Worm (Caenorhabditis elegans): ENCODE data around the gene gcy-20.

Gene gcy-20

DNA sequence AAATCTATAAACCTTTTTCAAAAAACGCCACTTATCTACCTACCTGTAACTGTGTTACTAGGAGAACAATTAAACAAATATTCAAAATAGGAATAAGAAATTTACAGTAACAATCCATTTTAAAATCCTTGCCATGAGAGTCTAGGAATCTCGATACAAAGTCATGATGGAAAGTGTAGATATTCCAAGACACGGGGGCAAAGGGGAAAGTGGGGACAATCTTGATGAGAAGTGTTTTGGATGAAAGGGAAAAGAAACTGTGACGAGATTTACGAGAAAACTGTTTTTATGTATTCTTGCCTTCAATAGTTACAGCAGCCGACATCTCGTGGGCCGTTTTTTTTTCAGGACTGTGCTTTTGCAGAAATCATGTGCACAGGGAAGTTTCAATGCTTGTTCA is 28.6 kb upstream of the gcy-20 start, which contains the start of gene F28G4.2:
Gene F28G4.2 (minus strand): TSS at position 175 of the 400 bp plus-strand sequence.
- TF ChIP-seq K02D7.2 (tag; optimal IDR thresholded peaks at IDR 0.05) (no peak), hlh-15 (tag; optimal IDR thresholded peaks at IDR 0.05) (no peak), sdc-2 (tag; optimal IDR thresholded peaks at IDR 0.05) (no peak), pros-1 (tag; optimal IDR thresholded peaks at IDR 0.05) (no peak), gmeb-2 (tag; optimal IDR thresholded peaks at IDR 0.05) (no peak), ceh-30 (tag; optimal IDR thresholded peaks at IDR 0.05) (no peak), C08G9.2 (tag; optimal IDR thresholded peaks at IDR 0.05) (no peak), syd-9 (tag; optimal IDR thresholded peaks at IDR 0.05) (no peak), fkh-6 (tag; optimal IDR thresholded peaks at IDR 0.05) (no peak), ref-2 (tag; optimal IDR thresholded peaks at IDR 0.05) (no peak)

DNA sequence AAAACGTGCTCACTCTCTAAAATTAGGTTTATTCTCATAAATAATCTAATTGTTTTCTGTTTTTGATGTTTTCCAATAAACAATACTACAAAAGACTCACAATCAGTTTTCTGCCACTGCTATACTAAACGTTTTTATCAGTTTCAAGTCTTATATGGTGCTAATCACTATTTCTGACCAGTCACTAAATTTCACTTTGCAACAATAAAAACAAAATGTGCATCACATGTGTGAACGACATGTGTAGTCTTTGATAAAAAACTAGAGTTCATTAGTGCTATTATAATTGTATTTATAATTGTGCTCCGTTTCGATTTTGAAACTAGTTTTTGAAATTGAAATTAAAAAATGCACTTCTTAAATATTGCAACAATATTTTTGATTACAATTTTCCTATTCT is 24.3 kb upstream of the gcy-20 start, which contains the start of gene cyp-37B1:
Gene cyp-37B1 (plus strand): TSS at position 199 of the 400 bp plus-strand sequence.
- TF ChIP-seq pqm-1 (tag; optimal IDR thresholded peaks at IDR 0.05) (no peak), elt-2 (tag; optimal IDR thresholded peaks at IDR 0.05) (peak; percentile 18)

DNA sequence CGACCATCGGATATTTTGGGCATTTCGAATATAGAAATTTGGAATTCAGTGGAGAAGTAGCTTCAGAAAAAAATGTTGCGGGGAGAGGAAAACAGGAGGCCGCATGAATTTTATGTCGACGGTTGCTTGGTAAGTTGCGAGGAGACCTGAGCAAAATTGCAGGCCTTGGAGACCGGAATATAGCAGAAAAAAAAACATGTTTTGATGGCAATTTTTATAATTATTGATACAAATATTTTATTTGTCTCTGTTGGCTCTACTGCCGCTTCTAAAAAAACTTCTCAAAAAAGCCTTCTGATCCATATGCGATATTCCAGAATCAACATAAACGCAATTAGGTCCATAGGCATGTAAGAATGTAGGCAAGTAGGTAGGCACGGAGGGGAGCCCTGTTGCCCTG is 21.8 kb upstream of the gcy-20 start, which contains the start of gene pacl-1:
Gene pacl-1 (minus strand): TSS at position 101 of the 400 bp plus-strand sequence.
- TF ChIP-seq lin-11 (tag; optimal IDR thresholded peaks at IDR 0.05) (no peak), C08G9.2 (tag; optimal IDR thresholded peaks at IDR 0.05) (no peak), hlh-8 (tag; optimal IDR thresholded peaks at IDR 0.05) (no peak), elt-4 (tag; optimal IDR thresholded peaks at IDR 0.05) (no peak), unc-55 (GFP tag; optimal IDR thresholded peaks at IDR 0.05) (no peak), pha-2 (tag; optimal IDR thresholded peaks at IDR 0.05) (no peak), ceh-22 (tag; optimal IDR thresholded peaks at IDR 0.05) (no peak)

DNA sequence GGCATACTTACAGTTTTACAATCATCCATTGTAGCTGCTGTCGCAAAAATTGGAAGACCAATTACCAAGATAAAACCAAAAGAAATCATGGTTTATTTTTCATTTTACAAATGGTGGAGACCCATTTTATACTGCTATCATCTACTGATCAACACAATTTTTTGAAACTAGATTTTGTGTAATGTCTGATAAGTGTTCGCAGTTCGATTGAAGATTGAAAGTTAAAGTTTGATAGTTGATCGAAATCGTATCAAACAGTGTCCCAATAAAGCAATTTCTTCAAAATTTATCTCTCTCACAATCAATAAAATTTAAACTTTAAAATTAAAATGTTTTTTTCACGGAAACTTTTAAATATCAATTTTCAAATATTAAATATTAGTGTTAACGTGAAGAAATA is 17.5 kb upstream of the gcy-20 start, which contains the start of gene T13F3.6:
Gene T13F3.6 (minus strand): TSS at position 101 of the 400 bp plus-strand sequence.
- TF ChIP-seq K09A11.1 (tag; optimal IDR thresholded peaks at IDR 0.05; ENCODE audit: insufficient read depth): no peak
- TF ChIP-seq nhr-11 (tag; optimal IDR thresholded peaks at IDR 0.05): no peak
- TF ChIP-seq elt-4 (tag; optimal IDR thresholded peaks at IDR 0.05): no peak
- no peak for TF ChIP-seq unc-55 (GFP tag; optimal IDR thresholded peaks at IDR 0.05)
- no peak for TF ChIP-seq ceh-14 (tag; optimal IDR thresholded peaks at IDR 0.05)
- no peak for TF ChIP-seq hlh-6 (tag; optimal IDR thresholded peaks at IDR 0.05)
- no peak for TF ChIP-seq unc-3 (GFP tag; conservative IDR thresholded peaks at IDR 0.05)
- TF ChIP-seq unc-3 (tag; optimal IDR thresholded peaks at IDR 0.05): no peak
- TF ChIP-seq syd-9 (tag; optimal IDR thresholded peaks at IDR 0.05): no peak
- no peak for TF ChIP-seq ceh-2 (tag; optimal IDR thresholded peaks at IDR 0.05)
- TF ChIP-seq pha-2 (tag; optimal IDR thresholded peaks at IDR 0.05): no peak
- no peak for TF ChIP-seq dve-1 (tag; optimal IDR thresholded peaks at IDR 0.05)
- TF ChIP-seq sdc-2 (tag; optimal IDR thresholded peaks at IDR 0.05): no peak
- no peak for TF ChIP-seq hlh-13 (GFP tag; optimal IDR thresholded peaks at IDR 0.05)
- TF ChIP-seq sox-2 (GFP tag; IDR thresholded peaks at IDR 0.05): no peak
- TF ChIP-seq mec-3 (tag; optimal IDR thresholded peaks at IDR 0.05; ENCODE audit: borderline replicate concordance): no peak
- no peak for TF ChIP-seq pha-4 (tag; optimal IDR thresholded peaks at IDR 0.05)

DNA sequence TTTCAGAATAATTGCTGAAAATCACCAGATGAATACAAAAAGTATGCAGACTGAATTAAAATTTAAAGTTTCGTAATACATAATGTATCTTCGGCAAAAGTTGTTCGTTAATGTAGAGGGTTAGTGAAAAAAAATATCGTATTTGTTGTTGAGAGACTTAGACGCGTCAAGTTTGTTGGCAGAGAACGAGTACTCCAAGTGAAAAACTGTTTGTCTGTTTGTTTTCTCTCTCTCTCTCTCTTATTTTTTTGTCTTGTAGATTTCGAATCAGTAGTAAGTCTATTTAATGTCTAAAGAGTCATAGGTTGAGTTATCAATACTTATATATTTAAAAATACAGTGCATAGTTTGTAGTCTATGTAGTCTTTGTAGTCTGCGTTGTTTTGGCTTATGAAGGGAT is 16.0 kb upstream of the gcy-20 start, which contains the start of the genes fbxa-2 and T13F3.8:
Gene fbxa-2 (minus strand): TSS at position 101 of the 400 bp plus-strand sequence.
Gene T13F3.8 (plus strand): TSS at position 245 of the 400 bp plus-strand sequence.
- no peak for TF ChIP-seq tbx-7 (tag; optimal IDR thresholded peaks at IDR 0.05)
- TF ChIP-seq T23F11.4 (GFP tag; optimal IDR thresholded peaks at IDR 0.05): no peak
- no peak for TF ChIP-seq F13H6.1 (tag; optimal IDR thresholded peaks at IDR 0.05)
- no peak for TF ChIP-seq ztf-16 (tag; optimal IDR thresholded peaks at IDR 0.05)
- TF ChIP-seq sdc-2 (tag; optimal IDR thresholded peaks at IDR 0.05): no peak
- no peak for TF ChIP-seq fkh-6 (tag; optimal IDR thresholded peaks at IDR 0.05)
- TF ChIP-seq syd-9 (tag; optimal IDR thresholded peaks at IDR 0.05): no peak
- no peak for TF ChIP-seq ceh-45 (GFP tag; IDR thresholded peaks at IDR 0.05)
- TF ChIP-seq ceh-24 (tag; optimal IDR thresholded peaks at IDR 0.05): no peak

Measured in whole organism, late embryonic.